Worm (Caenorhabditis elegans) whole organism, young adult: ENCODE results near the gene osta-3.

Source experiments
- F22D6.2 ChIP-seq: sonication (generic microtip); optimal IDR thresholded peaks from 2 replicates; lab custom pipeline; 2016; ENCODE audit warnings: mild to moderate bottlenecking, missing genetic modification characterization, missing compliant biosample characterization
- Y53G8AR.9 ChIP-seq: fragments of 200-800 bp; sonication (Bioruptor generic); conservative IDR thresholded peaks from 2 replicates; pipeline ENCODE4 v1.3.6; 2022; ENCODE audit warnings: missing genetic modification reagents, missing genetic modification characterization, missing compliant biosample characterization
- Y56A3A.18 ChIP-seq: fragments of 200-800 bp; sonication (Bioruptor generic); IDR thresholded peaks from 2 replicates; pipeline ENCODE4 v1.3.6; 2022; ENCODE audit warnings: missing genetic modification reagents, missing genetic modification characterization, missing compliant biosample characterization
- dpl-1 ChIP-seq: fragments of 150-350 bp; optimal IDR thresholded peaks from 2 replicates; lab custom pipeline; 2014; ENCODE audit warnings: missing biosample characterization, missing genetic modification reagents, missing genetic modification characterization
- lin-35 ChIP-seq, 3 experiments: fragments of 150-350 bp in 2 of 3; sonication (generic microtip) in 1 of 3; optimal IDR thresholded peaks; 2 replicates each; lab custom pipeline; 2014 to 2018; ENCODE audit warnings: missing biosample characterization in 3 of 3, missing genetic modification characterization in 3 of 3, missing genetic modification reagents in 3 of 3
- lir-1 ChIP-seq: fragments of 200-800 bp; sonication (Bioruptor generic); conservative IDR thresholded peaks from 2 replicates; pipeline ENCODE4 v1.3.6; 2022; ENCODE audit warnings: missing genetic modification reagents, missing genetic modification characterization, missing compliant biosample characterization
- lsl-1 ChIP-seq: fragments of 200-800 bp; sonication (Bioruptor generic); optimal IDR thresholded peaks from 2 replicates; lab custom pipeline; 2018; ENCODE audit warnings: mild to moderate bottlenecking, missing genetic modification characterization, moderate library complexity, missing compliant biosample characterization
- rcor-1 ChIP-seq: fragments of 200-800 bp; sonication (Bioruptor generic); IDR thresholded peaks from 2 replicates; pipeline ENCODE4 v1.3.6; 2022; ENCODE audit warnings: missing genetic modification reagents, missing genetic modification characterization, missing compliant biosample characterization
- rpc-1 ChIP-seq, 2 experiments: fragments of 150-350 bp in 1 of 2; sonication (generic microtip) in 1 of 2; optimal IDR thresholded peaks; 2 replicates each; lab custom pipeline; 2014 to 2018; ENCODE audit warnings: missing biosample characterization in 1 of 2, missing genetic modification characterization in 1 of 2, missing genetic modification reagents in 1 of 2, missing genotype in 1 of 2
- unc-130 ChIP-seq: sonication (generic microtip); optimal IDR thresholded peaks from 2 replicates; lab custom pipeline; 2016; ENCODE audit warnings: missing genetic modification reagents, missing genetic modification characterization, missing compliant biosample characterization
- unc-62 ChIP-seq: fragments of 150-350 bp; optimal IDR thresholded peaks from 2 replicates; lab custom pipeline; 2014; ENCODE audit warnings: missing biosample characterization, missing genetic modification reagents, missing genetic modification characterization

DNA sequence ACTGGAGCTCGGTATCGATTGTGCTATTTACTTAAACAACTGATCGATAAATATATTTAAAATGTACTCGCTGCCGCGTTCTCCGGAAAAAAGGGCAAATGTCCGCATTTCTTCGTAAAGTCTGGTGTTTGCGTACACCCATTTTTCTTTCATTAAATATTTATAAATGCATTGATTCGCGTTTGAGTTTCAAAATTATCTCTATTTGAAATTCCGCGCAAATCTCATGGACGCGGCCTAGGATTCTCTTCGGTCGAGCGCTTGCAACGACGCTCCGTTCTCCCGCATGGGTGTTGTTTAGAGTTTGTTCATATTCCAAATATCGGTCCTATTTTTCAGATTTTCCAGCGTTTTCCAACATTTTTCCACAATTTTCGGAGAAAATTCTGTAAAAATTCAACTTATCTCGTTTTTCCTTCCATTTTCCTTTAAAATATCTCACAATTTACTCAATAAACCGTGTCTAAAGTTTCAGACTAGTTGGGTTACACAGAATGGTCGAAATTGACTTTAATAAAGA lies 17.3 kb upstream of the osta-3 start, which contains the start of gene eif-3.B:
- TF ChIP-seq dpl-1 (GFP tag; lab: Kevin White, UChicago) (peak; percentile 71), rpc-1 (optimal IDR thresholded peaks at IDR 0.05; lab: Kevin White, UChicago) (no peak), rpc-1 (tag; optimal IDR thresholded peaks at IDR 0.05; lab: Kevin White, UChicago) (no peak), Y56A3A.18 (no peak), lir-1 (GFP tag; lab: Robert Waterston, UW) (peak; percentile 75), Y53G8AR.9 (GFP tag; lab: Robert Waterston, UW) (0 out of 2 replicates have a peak, but pooled peaks have one; percentile 45), lsl-1 (GFP tag; lab: Kevin White, UChicago) (peak; percentile 54), lin-35 (GFP tag; optimal IDR thresholded peaks at IDR 0.05; lab: Kevin White, UChicago) (peak in 2 of 3 experiments; percentile 17 to 91), rcor-1 (GFP tag; lab: Robert Waterston, UW) (peak; percentile 86), unc-130 (peak; percentile 62), F22D6.2 (tag; lab: Kevin White, UChicago) (peak; percentile 15), unc-62 (GFP tag; lab: Kevin White, UChicago) (no peak)
